Fruit fly (Drosophila melanogaster): ENCODE data around the gene CG15386.

The CG15386 gene

DNA sequence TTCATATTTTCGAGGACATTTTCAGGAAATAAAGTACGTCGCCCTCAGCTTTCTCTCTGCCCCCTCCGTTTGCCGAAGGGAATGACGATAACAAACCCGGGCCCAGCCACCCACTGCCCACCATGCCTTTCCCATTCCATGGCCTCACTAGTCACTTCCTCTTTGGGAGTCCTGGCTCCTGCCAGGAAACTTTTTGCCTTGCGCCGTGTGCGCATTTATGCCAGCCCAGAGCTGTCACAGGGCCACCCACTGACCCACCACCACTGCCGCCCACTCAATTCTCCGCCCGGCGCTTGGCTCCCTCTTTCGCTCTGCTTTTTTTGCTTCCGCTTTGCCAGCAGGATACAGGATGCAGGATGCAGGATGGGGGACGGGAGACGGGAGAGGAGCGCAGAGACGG is 29.6 kb downstream of the CG15386 start:
- TF ChIP-seq CG30020 (tag; optimal IDR thresholded peaks at IDR 0.05) (no peak), trem (tag; optimal IDR thresholded peaks at IDR 0.05) (no peak), Ets97D (GFP tag; optimal IDR thresholded peaks at IDR 0.05) (no peak), HmgZ (tag; optimal IDR thresholded peaks at IDR 0.05) (no peak), CG7357 (GFP tag; IDR thresholded peaks at IDR 0.05) (no peak), Ets65A (GFP tag) (no peak), jigr1 (GFP tag; IDR thresholded peaks at IDR 0.05) (no peak), CG34224 (GFP tag; IDR thresholded peaks at IDR 0.05; ENCODE audit: partially characterized antibody) (no peak), HmgD (GFP tag; optimal IDR thresholded peaks at IDR 0.05) (no peak), ssp (GFP tag; IDR thresholded peaks at IDR 0.05) (no peak), CG16815 (GFP tag; optimal IDR thresholded peaks at IDR 0.05) (no peak), Myb (GFP tag; optimal IDR thresholded peaks at IDR 0.05) (no peak), Hey (tag; optimal IDR thresholded peaks at IDR 0.05) (peak; percentile 20), so (GFP tag; IDR thresholded peaks at IDR 0.05) (no peak), CG15514 (GFP tag; optimal IDR thresholded peaks at IDR 0.05) (no peak), ATbp (GFP tag; optimal IDR thresholded peaks at IDR 0.05) (no peak), CG7963 (GFP tag; IDR thresholded peaks at IDR 0.05; ENCODE audit: partially characterized antibody) (no peak), CG18599 (GFP tag; optimal IDR thresholded peaks at IDR 0.05) (peak; percentile 30), CG10209 (GFP tag; optimal IDR thresholded peaks at IDR 0.05) (no peak), CG18011 (GFP tag; optimal IDR thresholded peaks at IDR 0.05) (no peak), CG12236 (GFP tag; optimal IDR thresholded peaks at IDR 0.05) (no peak), CG1603 (tag; optimal IDR thresholded peaks at IDR 0.05) (no peak), aop (GFP tag; IDR thresholded peaks at IDR 0.05) (0 out of 2 replicates have a peak, but pooled peaks have one; percentile 6), CG10959 (GFP tag; IDR thresholded peaks at IDR 0.05) (peak; percentile 8; the same call in 1 of the 2 replicates), Fer3 (tag; optimal IDR thresholded peaks at IDR 0.05) (no peak), sisA (GFP tag; IDR thresholded peaks at IDR 0.05) (no peak), CG17568 (GFP tag; optimal IDR thresholded peaks at IDR 0.05) (no peak), Mrtf (GFP tag; IDR thresholded peaks at IDR 0.05) (no peak), CG5180 (GFP tag; optimal IDR thresholded peaks at IDR 0.05) (no peak), fd64A (GFP tag; optimal IDR thresholded peaks at IDR 0.05) (no peak), tna (GFP tag; IDR thresholded peaks at IDR 0.05; ENCODE audit: partially characterized antibody) (no peak), CG16779 (GFP tag; IDR thresholded peaks at IDR 0.05) (peak; percentile 40; the same call in 1 of the 2 replicates), Ada2b (GFP tag; IDR thresholded peaks at IDR 0.05) (no peak), CG9932 (GFP tag; IDR thresholded peaks at IDR 0.05) (no peak), btn (GFP tag; optimal IDR thresholded peaks at IDR 0.05) (no peak), CG12744 (GFP tag; optimal IDR thresholded peaks at IDR 0.05) (no peak), Ravus (GFP tag; IDR thresholded peaks at IDR 0.05) (no peak), CG6175 (GFP tag; IDR thresholded peaks at IDR 0.05) (no peak), CG31224 (GFP tag; IDR thresholded peaks at IDR 0.05) (peak; percentile 94), Lim3 (GFP tag; IDR thresholded peaks at IDR 0.05) (no peak), eve (GFP tag; optimal IDR thresholded peaks at IDR 0.05) (peak in 1 of 2 experiments; percentile 37)

DNA sequence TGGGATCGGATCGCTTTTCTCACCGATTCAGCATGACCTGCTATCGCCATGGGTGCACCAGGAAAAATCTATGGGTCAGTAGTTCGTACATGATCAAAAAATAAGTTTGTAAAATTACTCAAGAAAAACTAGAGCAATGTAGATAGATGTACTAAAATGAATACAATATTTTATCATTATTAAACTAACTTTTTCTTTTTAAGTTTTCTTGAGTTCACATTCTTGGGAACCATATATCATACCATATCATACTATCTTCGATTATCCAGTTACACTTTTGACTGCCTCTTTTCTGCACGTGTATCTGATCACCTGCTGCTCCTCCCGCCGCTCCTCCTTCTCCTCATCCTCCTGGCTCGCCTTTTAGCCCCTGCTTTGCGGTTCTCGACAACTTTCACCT is 31.7 kb downstream of the CG15386 start:
- TF ChIP-seq CG10147 (GFP tag; optimal IDR thresholded peaks at IDR 0.05) (no peak), sens (GFP tag) (peak; percentile 36)

Measured in whole organism, embryonic.